Fruit fly (Drosophila melanogaster) Kc167 (cell line): ENCODE results near the gene Ttc30.

Experiments used
- Myc ChIP-seq: fragments of >200 bp; optimal IDR thresholded peaks from 2 replicates; lab custom pipeline; 2017; ENCODE audit warnings: missing external identifiers
- Sin3A ChIP-seq: fragments of >200 bp; optimal IDR thresholded peaks from 2 replicates; lab custom pipeline; 2018; ENCODE audit warnings: missing external identifiers
- h ChIP-seq: fragments of >200 bp; optimal IDR thresholded peaks from 3 replicates; lab custom pipeline; 2018; ENCODE audit warnings: missing external identifiers
- insv ChIP-seq: fragments of >200 bp; optimal IDR thresholded peaks from 3 replicates; lab custom pipeline; 2018; ENCODE audit warnings: missing external identifiers
- psq ChIP-seq: fragments of >200 bp; optimal IDR thresholded peaks from 2 replicates; lab custom pipeline; 2017; ENCODE audit warnings: missing external identifiers
- ttk ChIP-seq: sonication (Bioruptor generic); optimal IDR thresholded peaks from 2 replicates; lab custom pipeline; 2017; ENCODE audit warnings: missing external identifiers

- no peak for TF ChIP-seq Myc (lab: Kevin White, UChicago)
- no peak for TF ChIP-seq h (lab: Kevin White, UChicago)
- no peak for TF ChIP-seq insv (lab: Kevin White, UChicago)
- TF ChIP-seq ttk (lab: Kevin White, UChicago): no peak
- TF ChIP-seq psq (lab: Kevin White, UChicago): no peak
- no peak for TF ChIP-seq Sin3A (lab: Kevin White, UChicago)
These were observed 9.4 kb upstream of the Ttc30 start for dm6 chr2L:13097200-13097599.
